Fruit fly (Drosophila melanogaster) whole organism, embryonic: ENCODE results near the gene CG13631.

Experiments
- Blimp-1 ChIP-seq: fragments of 200-800 bp; sonication (Bioruptor generic); optimal IDR thresholded peaks from 3 replicates; lab custom pipeline; 2018; ENCODE audit warnings: missing biosample characterization, missing genetic modification characterization, mild to moderate bottlenecking, moderate library complexity, missing genetic modification reagents
- CG10267 ChIP-seq: fragments of 200-800 bp; sonication (Bioruptor generic); optimal IDR thresholded peaks from 2 replicates; lab custom pipeline; 2018; ENCODE audit warnings: missing biosample characterization, mild to moderate bottlenecking, missing genetic modification characterization, moderate library complexity
- CG11093 ChIP-seq: fragments of 200-800 bp; sonication (Bioruptor generic); IDR thresholded peaks from 3 replicates; pipeline ENCODE4 v1.3.6; 2022; ENCODE audit warnings: missing biosample characterization, missing genetic modification characterization
- CG1233 ChIP-seq: fragments of 200-800 bp; sonication (Bioruptor generic); optimal IDR thresholded peaks from 4 replicates; lab custom pipeline; 2018; ENCODE audit warnings: missing biosample characterization, mild to moderate bottlenecking, missing genetic modification characterization
- CG13296 ChIP-seq: fragments of 200-800 bp; sonication (Bioruptor generic); optimal IDR thresholded peaks from 3 replicates; lab custom pipeline; 2018; ENCODE audit warnings: missing biosample characterization, mild to moderate bottlenecking, missing genetic modification characterization
- CG13424 ChIP-seq: fragments of 200-800 bp; sonication (Bioruptor generic); optimal IDR thresholded peaks from 2 replicates; lab custom pipeline; 2019; ENCODE audit warnings: missing biosample characterization, mild to moderate bottlenecking, missing genetic modification characterization, moderate library complexity
- CG15514 ChIP-seq: fragments of 200-800 bp; sonication (Bioruptor generic); optimal IDR thresholded peaks from 3 replicates; lab custom pipeline; 2017; ENCODE audit warnings: missing biosample characterization, missing genetic modification characterization, mild to moderate bottlenecking, moderate library complexity, missing genetic modification reagents
- CG17829 ChIP-seq: fragments of 200-800 bp; optimal IDR thresholded peaks from 2 replicates; lab custom pipeline; 2019; ENCODE audit warnings: missing biosample characterization, mild to moderate bottlenecking, missing genetic modification characterization, moderate library complexity
- CG18599 ChIP-seq: fragments of 200-800 bp; sonication (Bioruptor generic); optimal IDR thresholded peaks from 3 replicates; lab custom pipeline; 2017; ENCODE audit warnings: missing biosample characterization, missing genetic modification characterization, mild to moderate bottlenecking, moderate library complexity, missing genetic modification reagents
- CG3065 ChIP-seq: fragments of 200-800 bp; sonication (Bioruptor generic); optimal IDR thresholded peaks from 2 replicates; lab custom pipeline; 2016; ENCODE audit warnings: missing biosample characterization, missing genetic modification characterization
- CG6689 ChIP-seq: fragments of 200-800 bp; sonication (Bioruptor generic); IDR thresholded peaks from 2 replicates; pipeline ENCODE4 v1.3.6; 2022; ENCODE audit warnings: missing biosample characterization, missing genetic modification characterization
- CG8924 ChIP-seq: fragments of 200-800 bp; optimal IDR thresholded peaks from 3 replicates; lab custom pipeline; 2019; ENCODE audit warnings: missing biosample characterization, mild to moderate bottlenecking, missing genetic modification characterization, moderate library complexity
- CG9817 ChIP-seq: fragments of 200-800 bp; sonication (Bioruptor generic); optimal IDR thresholded peaks from 2 replicates; lab custom pipeline; 2018; ENCODE audit warnings: missing biosample characterization, mild to moderate bottlenecking, missing genetic modification characterization, moderate library complexity
- E2f2 ChIP-seq: fragments of 200-800 bp; sonication (Bioruptor generic); IDR thresholded peaks from 2 replicates; pipeline ENCODE4 v1.3.6; 2022; ENCODE audit warnings: missing biosample characterization, missing genetic modification characterization
- Gug ChIP-seq: fragments of 200-800 bp; sonication (Bioruptor generic); IDR thresholded peaks from 4 replicates; pipeline ENCODE4 v1.3.6; 2022; ENCODE audit warnings: missing biosample characterization, missing genetic modification characterization
- HLH3B ChIP-seq: fragments of 200-800 bp; sonication (Bioruptor generic); IDR thresholded peaks from 2 replicates; pipeline ENCODE4 v1.3.6; 2022; ENCODE audit warnings: missing biosample characterization, missing genetic modification characterization
- Nf-YB ChIP-seq: fragments of 200-800 bp; sonication (Bioruptor generic); optimal IDR thresholded peaks from 3 replicates; lab custom pipeline; 2019; ENCODE audit warnings: missing biosample characterization, mild to moderate bottlenecking, missing genetic modification characterization, moderate library complexity
- Nf-YC ChIP-seq: fragments of 200-800 bp; optimal IDR thresholded peaks from 3 replicates; lab custom pipeline; 2019; ENCODE audit warnings: missing biosample characterization, mild to moderate bottlenecking, missing genetic modification characterization, moderate library complexity
- PHDP ChIP-seq: fragments of 200-800 bp; sonication (Bioruptor generic); optimal IDR thresholded peaks from 3 replicates; lab custom pipeline; 2018; ENCODE audit warnings: missing biosample characterization, mild to moderate bottlenecking, missing genetic modification characterization, moderate library complexity
- Ptx1 ChIP-seq: fragments of 200-800 bp; sonication (Bioruptor generic); IDR thresholded peaks from 2 replicates; pipeline ENCODE4 v1.3.6; 2022; ENCODE audit warnings: missing biosample characterization, missing genetic modification characterization
- Ssrp ChIP-seq: fragments of 200-800 bp; sonication (Bioruptor generic); optimal IDR thresholded peaks from 2 replicates; lab custom pipeline; 2018; ENCODE audit warnings: missing biosample characterization, mild to moderate bottlenecking, missing genetic modification characterization, moderate library complexity
- Trl ChIP-seq, 3 experiments: fragments of >200 bp in 2 of 3; fragments of 200-800 bp in 1 of 3; sonication (Bioruptor generic) in 1 of 3; optimal IDR thresholded peaks; 2 replicates in 1 of 3; 3 replicates in 2 of 3; lab custom pipeline; 2016 to 2017; ENCODE audit warnings: missing biosample characterization in 1 of 3, missing genetic modification characterization in 1 of 3
- bcd ChIP-seq: fragments of 200-800 bp; sonication (Bioruptor generic); optimal IDR thresholded peaks from 2 replicates; lab custom pipeline; 2017; ENCODE audit warnings: missing biosample characterization, mild to moderate bottlenecking, missing genetic modification characterization
- bigmax ChIP-seq: fragments of 200-800 bp; sonication (Bioruptor generic); optimal IDR thresholded peaks from 2 replicates; lab custom pipeline; 2018; ENCODE audit warnings: missing biosample characterization, mild to moderate bottlenecking, missing genetic modification characterization
- bsh ChIP-seq, 2 experiments: fragments of 200-800 bp; sonication (Bioruptor generic); optimal IDR thresholded peaks; 2 replicates each; lab custom pipeline; 2017 to 2018; ENCODE audit warnings: mild to moderate bottlenecking in 2 of 2, missing biosample characterization in 2 of 2, missing genetic modification characterization in 2 of 2, moderate library complexity in 1 of 2
- cg ChIP-seq: fragments of 200-800 bp; sonication (Bioruptor generic); optimal IDR thresholded peaks from 3 replicates; lab custom pipeline; 2019; ENCODE audit warnings: missing biosample characterization, mild to moderate bottlenecking, missing genetic modification characterization, moderate library complexity
- gcm ChIP-seq: fragments of 200-800 bp; sonication (Bioruptor generic); optimal IDR thresholded peaks from 2 replicates; lab custom pipeline; 2019; ENCODE audit warnings: missing biosample characterization, mild to moderate bottlenecking, missing genetic modification characterization, moderate library complexity
- gfzf ChIP-seq: fragments of 200-800 bp; sonication (Bioruptor generic); optimal IDR thresholded peaks from 2 replicates; lab custom pipeline; 2016; ENCODE audit warnings: missing biosample characterization, mild to moderate bottlenecking, missing genetic modification characterization, moderate library complexity
- grau ChIP-seq: fragments of 200-800 bp; optimal IDR thresholded peaks from 3 replicates; lab custom pipeline; 2019; ENCODE audit warnings: missing biosample characterization, mild to moderate bottlenecking, missing genetic modification characterization, moderate library complexity
- hkb ChIP-seq, 2 experiments: fragments of 200-800 bp in 1 of 2; fragments of >200 bp in 1 of 2; sonication (Bioruptor generic) in 1 of 2; IDR thresholded peaks in 1 of 2; optimal IDR thresholded peaks in 1 of 2; 2 replicates each; pipeline versions ENCODE4 v1.3.6 to Lab custom; 2017 to 2022; ENCODE audit warnings: missing biosample characterization in 1 of 2, missing genetic modification characterization in 1 of 2
- kah ChIP-seq: fragments of 200-800 bp; sonication (Bioruptor generic); optimal IDR thresholded peaks from 2 replicates; lab custom pipeline; 2018; ENCODE audit warnings: missing biosample characterization, mild to moderate bottlenecking, missing genetic modification characterization
- lmd ChIP-seq: fragments of 200-800 bp; sonication (Bioruptor generic); IDR thresholded peaks from 2 replicates; pipeline ENCODE4 v1.3.6; 2022; ENCODE audit warnings: missing biosample characterization, missing genetic modification characterization
- run ChIP-seq: fragments of 200-800 bp; sonication (Bioruptor generic); optimal IDR thresholded peaks from 3 replicates; lab custom pipeline; 2018; ENCODE audit warnings: missing biosample characterization, mild to moderate bottlenecking, missing genetic modification characterization
- salm ChIP-seq: fragments of 200-800 bp; sonication (Bioruptor generic); optimal IDR thresholded peaks from 2 replicates; lab custom pipeline; 2018; ENCODE audit warnings: missing biosample characterization, mild to moderate bottlenecking, missing genetic modification characterization
- sd ChIP-seq: fragments of 200-800 bp; sonication (Bioruptor generic); optimal IDR thresholded peaks from 3 replicates; lab custom pipeline; 2018; ENCODE audit warnings: missing biosample characterization, mild to moderate bottlenecking, missing genetic modification characterization, moderate library complexity
- slbo ChIP-seq: fragments of 200-800 bp; sonication (Bioruptor generic); IDR thresholded peaks from 2 replicates; pipeline ENCODE4 v1.3.6; 2022; ENCODE audit warnings: missing biosample characterization, missing genetic modification characterization
- stc ChIP-seq: fragments of 200-800 bp; sonication (Bioruptor generic); IDR thresholded peaks from 2 replicates; pipeline ENCODE4 v1.3.6; 2022; ENCODE audit warnings: missing biosample characterization, missing genetic modification characterization
- tio ChIP-seq: fragments of 200-800 bp; sonication (Bioruptor generic); optimal IDR thresholded peaks from 2 replicates; lab custom pipeline; 2017; ENCODE audit warnings: missing biosample characterization, missing genetic modification characterization, inconsistent platforms
- vnd ChIP-seq: fragments of 200-800 bp; sonication (Bioruptor generic); IDR thresholded peaks from 3 replicates; pipeline ENCODE4 v1.3.6; 2022; ENCODE audit warnings: missing biosample characterization, missing genetic modification characterization; ENCODE audit not compliant: partially characterized antibody
- zen ChIP-seq: fragments of 200-800 bp; sonication (Bioruptor generic); optimal IDR thresholded peaks from 3 replicates; lab custom pipeline; 2018; ENCODE audit warnings: missing biosample characterization, mild to moderate bottlenecking, missing genetic modification characterization, moderate library complexity
- zen2 ChIP-seq: fragments of 200-800 bp; sonication (Bioruptor generic); IDR thresholded peaks from 3 replicates; pipeline ENCODE4 v1.3.6; 2022; ENCODE audit warnings: missing biosample characterization, missing genetic modification characterization; ENCODE audit not compliant: partially characterized antibody

CG13631 gene

dm6 chr3R:24787042-24787565 is 18.0 kb downstream of the CG13631 start, which contains the start of gene CG5805 (continued):
- peak; percentile 14; the same call in 1 of the 3 replicates for TF ChIP-seq CG11093 (GFP tag; lab: Robert Waterston, UW)
- TF ChIP-seq E2f2 (GFP tag; lab: Robert Waterston, UW): peak; percentile 65

- TF ChIP-seq lmd (GFP tag; lab: Robert Waterston, UW): no peak
- no peak for TF ChIP-seq vnd
- peak; percentile 93 for TF ChIP-seq Nf-YC
- no peak for TF ChIP-seq CG3065 (GFP tag; lab: Kevin White, UChicago)
- TF ChIP-seq zen2 (GFP tag; lab: Robert Waterston, UW): no peak
- peak; percentile 94 for TF ChIP-seq Nf-YB
Observed at dm6 chr3R:24787734-24788133, 18.6 kb downstream of the CG13631 start, which contains the start of gene Ets96B. Ets96B (plus strand) TSS chr3R:24788054.

dm6 chr3R:24790036-24790435 is 20.9 kb downstream of the CG13631 start, which contains the start of gene CG13634:
CG13634 (minus strand) TSS chr3R:24790136.
- no peak for TF ChIP-seq zen (tag; lab: Kevin White, UChicago)
- TF ChIP-seq CG15514 (GFP tag; lab: Kevin White, UChicago): no peak
- TF ChIP-seq CG18599 (GFP tag; lab: Kevin White, UChicago): no peak
- no peak for TF ChIP-seq cg (GFP tag; lab: Kevin White, UChicago)
- TF ChIP-seq Blimp-1 (GFP tag; lab: Kevin White, UChicago): peak; percentile 60

- TF ChIP-seq bigmax: no peak
- peak; percentile 53 for TF ChIP-seq salm
- peak; percentile 2 to 21 for TF ChIP-seq Trl (optimal IDR thresholded peaks at IDR 0.05; lab: Kevin White, UChicago)
- no peak for TF ChIP-seq Trl (GFP tag; optimal IDR thresholded peaks at IDR 0.05; lab: Kevin White, UChicago)
- TF ChIP-seq lmd (GFP tag; lab: Robert Waterston, UW): 0 out of 2 replicates have a peak, but pooled peaks have one; percentile 15
- no peak for TF ChIP-seq CG3065 (GFP tag; lab: Kevin White, UChicago)
- TF ChIP-seq gcm: peak; percentile 48
- TF ChIP-seq CG17829 (tag; lab: Kevin White, UChicago): peak; percentile 44
- TF ChIP-seq slbo (GFP tag; lab: Robert Waterston, UW): 0 out of 2 replicates have a peak, but pooled peaks have one; percentile 12
- 0 out of 2 replicates have a peak, but pooled peaks have one; percentile 21 for TF ChIP-seq Ptx1
- peak; percentile 29 for TF ChIP-seq CG10267 (tag; lab: Kevin White, UChicago)
- peak; percentile 3 for TF ChIP-seq CG1233 (GFP tag; lab: Kevin White, UChicago)
- no peak for TF ChIP-seq Gug (GFP tag; lab: Robert Waterston, UW)
- TF ChIP-seq grau (tag; lab: Kevin White, UChicago): peak; percentile 51
- no peak for TF ChIP-seq gfzf (GFP tag; lab: Kevin White, UChicago)
- peak; percentile 62 for TF ChIP-seq CG13424 (tag; lab: Kevin White, UChicago)
- peak; percentile 1 for TF ChIP-seq kah (GFP tag; lab: Kevin White, UChicago)
- peak; percentile 28; the same call in 1 of the 2 replicates for TF ChIP-seq CG6689 (GFP tag; lab: Robert Waterston, UW)
- peak in 1 of 2 experiments; percentile 15 for TF ChIP-seq bsh (GFP tag; optimal IDR thresholded peaks at IDR 0.05; lab: Kevin White, UChicago)
- peak; percentile 31; the same call in 1 of the 2 replicates for TF ChIP-seq stc
- peak; percentile 12 for TF ChIP-seq CG15514 (GFP tag; lab: Kevin White, UChicago)
- TF ChIP-seq bcd (GFP tag; lab: Kevin White, UChicago): no peak
- TF ChIP-seq CG9817: peak; percentile 3
- peak; percentile 39; the same call in 1 of the 2 replicates for TF ChIP-seq HLH3B (GFP tag; lab: Robert Waterston, UW)
- peak; percentile 68 for TF ChIP-seq PHDP
- no peak for TF ChIP-seq hkb (optimal IDR thresholded peaks at IDR 0.05; lab: Kevin White, UChicago)
- peak; percentile 15; the same call in 1 of the 2 replicates for TF ChIP-seq hkb (GFP tag; IDR thresholded peaks at IDR 0.05; lab: Robert Waterston, UW)
- peak; percentile 52 for TF ChIP-seq CG8924 (tag; lab: Kevin White, UChicago)
- peak; percentile 52 for TF ChIP-seq CG13296 (GFP tag; lab: Kevin White, UChicago)
- no peak for TF ChIP-seq tio
- TF ChIP-seq Ssrp (tag; lab: Kevin White, UChicago): peak; percentile 25
- peak; percentile 64 for TF ChIP-seq sd (tag; lab: Kevin White, UChicago)
- TF ChIP-seq run (tag; lab: Kevin White, UChicago): peak; percentile 30
Observed at dm6 chr3R:24798595-24798994, 29.4 kb downstream of the CG13631 start.
